Worm (Caenorhabditis elegans): ENCODE results near the gene fbxa-199.

The fbxa-199 gene

ce11 chrV:15398728-15399127 lies at the start of gene fbxa-199:
Gene fbxa-199 (minus strand): TSS chrV:15398828.
- TF ChIP-seq nhr-12 (tag; optimal IDR thresholded peaks at IDR 0.05), result no peak

DNA sequence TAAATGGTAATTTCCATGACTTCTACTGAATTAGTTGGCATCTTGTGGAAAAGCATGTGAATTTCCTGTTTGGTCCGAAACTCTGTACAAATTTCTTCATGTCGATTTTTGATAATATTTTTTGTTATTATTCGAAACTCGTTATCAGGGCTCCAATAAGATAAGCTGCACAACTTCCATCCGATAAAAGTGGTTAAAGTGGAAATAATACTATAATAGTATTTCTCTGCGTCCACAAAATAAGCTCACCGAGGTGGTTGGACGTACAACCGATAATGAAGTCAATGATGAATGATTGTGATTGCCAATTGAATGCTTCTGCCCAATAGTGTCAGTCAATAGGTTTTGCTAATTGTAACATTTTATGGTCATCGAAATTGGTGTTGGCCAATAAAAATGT lies 49.8 kb upstream of the fbxa-199 start, which contains the start of gene T26H5.4:
Gene T26H5.4, minus strand, starts transcription at position 294 of the 400 bp plus-strand sequence.
- TF ChIP-seq fos-1 (tag; optimal IDR thresholded peaks at IDR 0.05) (peak; percentile 39), lin-11 (tag; optimal IDR thresholded peaks at IDR 0.05) (no peak), aly-2 (tag; optimal IDR thresholded peaks at IDR 0.05) (no peak)

- TF ChIP-seq sma-3 (GFP tag; optimal IDR thresholded peaks at IDR 0.05), result no peak
- no peak for TF ChIP-seq mdl-1 (tag; optimal IDR thresholded peaks at IDR 0.05)
- TF ChIP-seq mab-5 (tag; optimal IDR thresholded peaks at IDR 0.05), result no peak
- no peak for TF ChIP-seq C34F6.9 (tag; optimal IDR thresholded peaks at IDR 0.05)
- no peak for TF ChIP-seq lin-11 (tag; optimal IDR thresholded peaks at IDR 0.05)
- no peak for TF ChIP-seq elt-1 (tag; optimal IDR thresholded peaks at IDR 0.05)
- TF ChIP-seq unc-55 (GFP tag; optimal IDR thresholded peaks at IDR 0.05), result no peak
- no peak for TF ChIP-seq blmp-1 (tag; optimal IDR thresholded peaks at IDR 0.05; ENCODE audit: insufficient read depth)
- no peak for TF ChIP-seq ztf-1 (GFP tag; conservative IDR thresholded peaks at IDR 0.05)
- TF ChIP-seq alr-1 (tag; optimal IDR thresholded peaks at IDR 0.05), result no peak
- TF ChIP-seq crh-2 (tag; optimal IDR thresholded peaks at IDR 0.05), result no peak
- TF ChIP-seq mbf-1 (tag; optimal IDR thresholded peaks at IDR 0.05), result no peak
- no peak for TF ChIP-seq gmeb-1 (tag; optimal IDR thresholded peaks at IDR 0.05)
- TF ChIP-seq nhr-12 (tag; optimal IDR thresholded peaks at IDR 0.05), result no peak
- TF ChIP-seq nhr-77 (tag; optimal IDR thresholded peaks at IDR 0.05), result no peak
Observed at ce11 chrV:15445437-15445836, 46.8 kb upstream of the fbxa-199 start, which contains the start of gene srh-239. Gene srh-239 (plus strand): TSS chrV:15445737.

ce11 chrV:15444615-15445014 lies 46.0 kb upstream of the fbxa-199 start, which contains the start of gene T26H5.9:
Gene T26H5.9 (plus strand): TSS chrV:15444916.
- peak; percentile 29 for TF ChIP-seq fos-1 (tag; optimal IDR thresholded peaks at IDR 0.05)
- TF ChIP-seq lin-11 (tag; optimal IDR thresholded peaks at IDR 0.05), result no peak

- TF ChIP-seq nhr-11 (tag; optimal IDR thresholded peaks at IDR 0.05) (no peak), nhr-25 (tag; optimal IDR thresholded peaks at IDR 0.05) (no peak), Y55F3AM.14 (GFP tag; optimal IDR thresholded peaks at IDR 0.05) (no peak), zag-1 (tag; optimal IDR thresholded peaks at IDR 0.05) (no peak), fos-1 (tag; optimal IDR thresholded peaks at IDR 0.05) (no peak), mbf-1 (tag; optimal IDR thresholded peaks at IDR 0.05) (no peak), C34F6.9 (tag; optimal IDR thresholded peaks at IDR 0.05) (no peak), aly-2 (tag; optimal IDR thresholded peaks at IDR 0.05) (no peak), ztf-1 (GFP tag; conservative IDR thresholded peaks at IDR 0.05) (no peak), mdl-1 (tag; optimal IDR thresholded peaks at IDR 0.05) (no peak), unc-62 (GFP tag; optimal IDR thresholded peaks at IDR 0.05) (no peak), F13H6.1 (tag; optimal IDR thresholded peaks at IDR 0.05) (no peak), crh-2 (tag; optimal IDR thresholded peaks at IDR 0.05) (no peak), blmp-1 (tag; optimal IDR thresholded peaks at IDR 0.05; ENCODE audit: insufficient read depth) (no peak), elt-1 (tag; optimal IDR thresholded peaks at IDR 0.05) (no peak), nhr-10 (tag; optimal IDR thresholded peaks at IDR 0.05) (no peak), nhr-6 (tag; optimal IDR thresholded peaks at IDR 0.05) (no peak), alr-1 (tag; optimal IDR thresholded peaks at IDR 0.05) (no peak), lsy-2 (tag; optimal IDR thresholded peaks at IDR 0.05) (no peak)
Observed at ce11 chrV:15444188-15444587, 45.6 kb upstream of the fbxa-199 start, which contains the start of gene T26H5.11. Gene T26H5.11 (minus strand): TSS chrV:15444288.

DNA sequence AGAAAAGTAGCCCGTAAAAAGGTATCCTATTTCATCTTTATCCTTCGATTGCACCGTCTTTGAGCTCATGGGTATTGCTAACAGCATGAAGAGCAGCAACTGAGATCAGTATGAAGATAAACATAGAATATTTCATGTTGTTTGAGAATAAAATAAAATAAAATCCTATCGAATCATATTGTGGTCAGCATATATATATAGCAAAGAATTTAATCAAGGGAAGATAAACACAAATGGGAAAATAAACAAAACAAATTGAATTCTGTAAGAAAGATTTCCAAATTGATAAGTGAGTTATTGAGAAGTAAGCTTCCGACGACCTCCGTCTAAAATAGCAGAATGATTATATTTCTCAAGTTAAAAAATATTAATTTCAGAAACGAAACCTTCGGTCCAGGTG lies 45.1 kb upstream of the fbxa-199 start, which contains the start of gene T26H5.10:
Gene T26H5.10, minus strand, starts transcription at position 101 of the 400 bp plus-strand sequence.
- TF ChIP-seq ama-1 (optimal IDR thresholded peaks at IDR 0.05) (no peak), aly-2 (tag; optimal IDR thresholded peaks at IDR 0.05) (no peak), sma-9 (GFP tag; optimal IDR thresholded peaks at IDR 0.05) (no peak), sma-9 (tag; optimal IDR thresholded peaks at IDR 0.05) (no peak), ZK546.5 (tag; optimal IDR thresholded peaks at IDR 0.05) (no peak), nhr-237 (tag; optimal IDR thresholded peaks at IDR 0.05) (no peak), C34F6.9 (tag; optimal IDR thresholded peaks at IDR 0.05) (no peak), lin-39 (tag; optimal IDR thresholded peaks at IDR 0.05) (no peak), nhr-12 (tag; optimal IDR thresholded peaks at IDR 0.05) (no peak), crh-2 (tag; optimal IDR thresholded peaks at IDR 0.05) (no peak)

Measured in whole organism, L2 larva.